Worm (Caenorhabditis elegans) whole organism, early embryonic: Measurements from ENCODE around the gene lab-2.

Source experiments
- aly-1 ChIP-seq: sonication (generic microtip); optimal IDR thresholded peaks from 2 replicates; lab custom pipeline; 2016; ENCODE audit warnings: missing genetic modification characterization, missing compliant biosample characterization
- ama-1 ChIP-seq: fragments of 150-350 bp; optimal IDR thresholded peaks from 2 replicates; lab custom pipeline; 2014
- hmbx-1 ChIP-seq: sonication (generic microtip); optimal IDR thresholded peaks from 2 replicates; lab custom pipeline; 2016; ENCODE audit warnings: mild to moderate bottlenecking, missing genetic modification characterization, missing compliant biosample characterization
- scrt-1 ChIP-seq: fragments of 200-800 bp; sonication (Bioruptor generic); IDR thresholded peaks from 2 replicates; pipeline ENCODE4 v1.3.6; 2022; ENCODE audit warnings: missing genetic modification characterization, missing compliant biosample characterization
- sea-1 ChIP-seq: fragments of 200-800 bp; sonication (Bioruptor generic); conservative IDR thresholded peaks from 2 replicates; pipeline ENCODE4 v1.3.6; 2022; ENCODE audit warnings: missing genetic modification characterization, missing compliant biosample characterization
- tbx-37 ChIP-seq: fragments of 200-800 bp; sonication (Bioruptor generic); conservative IDR thresholded peaks from 2 replicates; pipeline ENCODE4 v1.3.6; 2022; ENCODE audit warnings: missing genetic modification reagents, missing genetic modification characterization, missing compliant biosample characterization

ce11 chrIII:7275296-7275695 lies 54.1 kb downstream of the lab-2 start, which contains the start of gene psd-1:
- TF ChIP-seq aly-1 (tag; lab: Kevin White, UChicago) (no peak), sea-1 (GFP tag; lab: Robert Waterston, UW) (no peak), ama-1 (lab: Kevin White, UChicago) (no peak), hmbx-1 (tag; lab: Kevin White, UChicago) (no peak), scrt-1 (GFP tag; lab: Robert Waterston, UW) (no peak), tbx-37 (GFP tag; lab: Robert Waterston, UW) (no peak)
